Fruit fly (Drosophila melanogaster) whole organism, pupa: ENCODE results near the gene raskol.

Experiments used
- CG12605 ChIP-seq: fragments of 200-800 bp; sonication (Bioruptor generic); IDR thresholded peaks from 2 replicates; pipeline ENCODE4 v1.3.6; 2022; ENCODE audit warnings: missing biosample characterization, missing genetic modification characterization
- CG15710 ChIP-seq: fragments of 200-800 bp; sonication (Bioruptor generic); optimal IDR thresholded peaks from 2 replicates; lab custom pipeline; 2018; ENCODE audit warnings: missing biosample characterization, mild to moderate bottlenecking, missing genetic modification characterization, moderate library complexity
- CG32121 ChIP-seq: fragments of 200-800 bp; sonication (Bioruptor generic); IDR thresholded peaks from 2 replicates; pipeline ENCODE4 v1.3.6; 2022; ENCODE audit warnings: missing biosample characterization, missing genetic modification characterization
- CG34367 ChIP-seq: fragments of 200-800 bp; sonication (Bioruptor generic); optimal IDR thresholded peaks from 2 replicates; lab custom pipeline; 2018; ENCODE audit warnings: missing biosample characterization, mild to moderate bottlenecking, missing genetic modification characterization
- CG4496 ChIP-seq: fragments of 200-800 bp; sonication (Bioruptor generic); IDR thresholded peaks from 3 replicates; pipeline ENCODE4 v1.3.6; 2022; ENCODE audit warnings: missing biosample characterization, missing genetic modification characterization
- CG8159 ChIP-seq: fragments of 200-800 bp; sonication (Bioruptor generic); optimal IDR thresholded peaks from 3 replicates; lab custom pipeline; 2018; ENCODE audit warnings: missing biosample characterization, mild to moderate bottlenecking, missing genetic modification characterization, moderate library complexity
- Pif1B ChIP-seq: fragments of 200-800 bp; sonication (Bioruptor generic); optimal IDR thresholded peaks from 3 replicates; lab custom pipeline; 2016; ENCODE audit warnings: missing biosample characterization, missing genetic modification characterization
- gl ChIP-seq: fragments of 200-800 bp; sonication (Bioruptor generic); optimal IDR thresholded peaks from 2 replicates; lab custom pipeline; 2018; ENCODE audit warnings: missing biosample characterization, mild to moderate bottlenecking, missing genetic modification characterization
- rn ChIP-seq: fragments of 200-800 bp; sonication (Bioruptor generic); IDR thresholded peaks from 2 replicates; pipeline ENCODE4 v1.3.6; 2022; ENCODE audit warnings: missing biosample characterization, missing genetic modification characterization

DNA sequence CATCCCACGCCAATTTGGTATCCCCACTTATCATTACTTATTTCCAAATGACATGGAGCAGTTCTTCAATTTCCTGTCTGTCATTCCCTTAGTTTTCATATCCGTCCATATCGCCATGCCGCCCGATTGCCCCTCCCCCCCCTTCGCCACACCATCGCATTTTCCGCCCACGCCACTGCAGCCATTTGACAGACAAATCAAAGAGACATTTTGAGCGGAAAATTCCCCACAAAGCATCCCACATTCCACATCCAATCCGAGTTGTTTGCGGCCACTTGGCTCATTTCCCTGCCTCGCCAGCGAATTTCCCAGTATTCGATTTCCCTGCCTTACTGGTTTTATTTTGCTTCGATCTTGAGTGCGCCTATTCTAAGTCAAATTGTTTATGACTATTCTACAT is 55.0 kb downstream of the raskol start:
- TF ChIP-seq CG34367 (tag; lab: Kevin White, UChicago) (no peak), rn (GFP tag; lab: Robert Waterston, UW) (no peak), Pif1B (no peak), gl (no peak), CG8159 (tag; lab: Kevin White, UChicago) (no peak), CG15710 (tag; lab: Kevin White, UChicago) (no peak), CG4496 (GFP tag; lab: Robert Waterston, UW) (no peak), CG32121 (GFP tag; lab: Robert Waterston, UW) (no peak), CG12605 (no peak)
